Fruit fly (Drosophila melanogaster): Measurements from ENCODE around the gene Larp4B.

DNA sequence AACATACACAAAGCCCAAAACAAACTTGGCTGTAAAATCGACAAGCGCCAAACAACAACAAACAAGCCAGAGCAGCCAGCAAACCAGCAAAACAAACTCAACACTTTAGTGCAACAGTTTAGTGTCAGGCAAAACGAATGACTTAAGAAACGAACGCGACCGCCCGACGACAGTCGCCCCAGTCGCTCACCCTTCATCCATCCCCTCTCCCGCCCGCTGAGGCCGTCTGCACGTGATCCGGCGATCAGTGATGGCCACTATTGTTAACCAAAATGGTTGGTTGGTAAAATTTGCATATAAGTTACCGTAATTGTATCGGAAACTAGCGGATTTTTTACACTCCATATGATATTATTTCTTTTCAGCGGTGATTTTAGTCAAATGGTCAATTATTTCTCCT is 29.0 kb downstream of the Larp4B start:
- TF ChIP-seq CG9948 (tag; optimal IDR thresholded peaks at IDR 0.05) (no peak), CG32121 (GFP tag; IDR thresholded peaks at IDR 0.05) (no peak)
